Worm (Caenorhabditis elegans) whole organism, L4 larva: ENCODE results near the gene D1086.9.

ENCODE experiments used
- ceh-20 ChIP-seq: fragments of 200-800 bp; sonication (Bioruptor generic); IDR thresholded peaks from 2 replicates; pipeline ENCODE4 v1.3.6; 2022; ENCODE audit warnings: missing genetic modification reagents, missing genetic modification characterization, missing compliant biosample characterization
- ces-1 ChIP-seq: fragments of 150-350 bp; sonication (generic microtip); optimal IDR thresholded peaks from 4 replicates; lab custom pipeline; 2014; ENCODE audit warnings: missing biosample characterization, missing genetic modification reagents, missing genetic modification characterization
- egl-43 ChIP-seq: fragments of 200-800 bp; sonication (Bioruptor generic); IDR thresholded peaks from 2 replicates; pipeline ENCODE4 v1.3.6; 2022; ENCODE audit warnings: missing genetic modification reagents, missing genetic modification characterization, missing compliant biosample characterization
- lin-13 ChIP-seq: fragments of 150-350 bp; optimal IDR thresholded peaks from 2 replicates; lab custom pipeline; 2014; ENCODE audit warnings: missing biosample characterization, missing genetic modification reagents, missing genetic modification characterization
- lsy-2 ChIP-seq, 2 experiments: fragments of 150-350 bp in 1 of 2; sonication (generic microtip) in 1 of 2; optimal IDR thresholded peaks; 2 replicates each; lab custom pipeline; 2014 to 2017; ENCODE audit warnings: missing biosample characterization in 2 of 2, missing genetic modification characterization in 2 of 2
- mep-1 ChIP-seq: fragments of 150-350 bp; sonication (generic microtip); optimal IDR thresholded peaks from 3 replicates; lab custom pipeline; 2014; ENCODE audit warnings: missing biosample characterization, missing genetic modification characterization
- vab-7 ChIP-seq: fragments of 200-800 bp; sonication (Bioruptor generic); IDR thresholded peaks from 2 replicates; pipeline ENCODE4 v1.3.6; 2022; ENCODE audit warnings: missing genetic modification reagents, missing genetic modification characterization, missing compliant biosample characterization

DNA sequence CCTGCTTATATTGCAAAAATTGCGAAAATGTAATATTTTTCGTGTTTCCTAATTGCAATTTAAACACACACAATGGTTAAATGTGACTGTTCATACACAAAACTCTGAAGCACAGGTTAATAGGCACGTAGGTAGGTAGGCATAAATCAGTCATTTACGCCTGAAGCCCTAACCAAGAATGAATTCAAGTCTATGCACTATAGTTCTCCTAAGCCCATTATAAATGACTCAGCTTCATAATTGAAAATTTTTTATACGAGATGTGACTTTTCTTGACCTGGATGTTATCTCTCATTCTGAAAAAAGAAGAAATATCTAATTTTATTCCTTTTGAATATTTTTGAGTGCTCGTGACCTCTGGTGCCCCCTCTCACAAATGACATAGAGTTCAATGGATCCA, 37.8 kb downstream of the D1086.9 start:
- TF ChIP-seq ceh-20 (GFP tag; lab: Robert Waterston, UW) (no peak), ces-1 (no peak), vab-7 (GFP tag; lab: Robert Waterston, UW) (no peak), mep-1 (tag; lab: Kevin White, UChicago) (no peak), egl-43 (GFP tag; lab: Robert Waterston, UW) (no peak), lsy-2 (tag; optimal IDR thresholded peaks at IDR 0.05; lab: Kevin White, UChicago) (no peak), lin-13 (no peak)
